Fruit fly (Drosophila melanogaster) whole organism, pupa: Measurements from ENCODE around the gene Rtnl2.

ENCODE experiments used
- EcR ChIP-seq: fragments of 200-800 bp; sonication (Bioruptor generic); optimal IDR thresholded peaks from 3 replicates; lab custom pipeline; 2019; ENCODE audit warnings: missing biosample characterization, missing genetic modification characterization, mild to moderate bottlenecking, moderate library complexity, missing genetic modification reagents
- Pif1A ChIP-seq: fragments of 200-800 bp; sonication (Bioruptor generic); optimal IDR thresholded peaks from 3 replicates; lab custom pipeline; 2016; ENCODE audit warnings: missing biosample characterization, missing genetic modification characterization
- Pif1B ChIP-seq: fragments of 200-800 bp; sonication (Bioruptor generic); optimal IDR thresholded peaks from 3 replicates; lab custom pipeline; 2016; ENCODE audit warnings: missing biosample characterization, missing genetic modification characterization

dm6 chr3R:7504989-7505761 is 24.9 kb downstream of the Rtnl2 start, which contains the start of gene alpha-Est9:
- no peak for TF ChIP-seq EcR (GFP tag; lab: Kevin White, UChicago)
- no peak for TF ChIP-seq Pif1A (GFP tag; lab: Kevin White, UChicago)
- TF ChIP-seq Pif1B (GFP tag; lab: Kevin White, UChicago), result no peak
